Fruit fly (Drosophila melanogaster): Measurements from ENCODE around the gene Tmtc2.

dm6 chr2L:1006516-1006915 lies 83.9 kb downstream of the Tmtc2 start:
- TF ChIP-seq spab (GFP tag; optimal IDR thresholded peaks at IDR 0.05), result no peak
- no peak for TF ChIP-seq salr (GFP tag; optimal IDR thresholded peaks at IDR 0.05)
- TF ChIP-seq ss (GFP tag; optimal IDR thresholded peaks at IDR 0.05), result no peak

Measured in whole organism, prepupa.